Worm (Caenorhabditis elegans): ENCODE results near the gene melo-3.

ce11 chrV:15013328-15013727, 23.3 kb downstream of the melo-3 start:
- TF ChIP-seq him-1 (tag; optimal IDR thresholded peaks at IDR 0.05) (no peak), dao-5 (tag; optimal IDR thresholded peaks at IDR 0.05) (no peak)
